Fruit fly (Drosophila melanogaster): ENCODE results near the gene mip130.

The mip130 gene

DNA sequence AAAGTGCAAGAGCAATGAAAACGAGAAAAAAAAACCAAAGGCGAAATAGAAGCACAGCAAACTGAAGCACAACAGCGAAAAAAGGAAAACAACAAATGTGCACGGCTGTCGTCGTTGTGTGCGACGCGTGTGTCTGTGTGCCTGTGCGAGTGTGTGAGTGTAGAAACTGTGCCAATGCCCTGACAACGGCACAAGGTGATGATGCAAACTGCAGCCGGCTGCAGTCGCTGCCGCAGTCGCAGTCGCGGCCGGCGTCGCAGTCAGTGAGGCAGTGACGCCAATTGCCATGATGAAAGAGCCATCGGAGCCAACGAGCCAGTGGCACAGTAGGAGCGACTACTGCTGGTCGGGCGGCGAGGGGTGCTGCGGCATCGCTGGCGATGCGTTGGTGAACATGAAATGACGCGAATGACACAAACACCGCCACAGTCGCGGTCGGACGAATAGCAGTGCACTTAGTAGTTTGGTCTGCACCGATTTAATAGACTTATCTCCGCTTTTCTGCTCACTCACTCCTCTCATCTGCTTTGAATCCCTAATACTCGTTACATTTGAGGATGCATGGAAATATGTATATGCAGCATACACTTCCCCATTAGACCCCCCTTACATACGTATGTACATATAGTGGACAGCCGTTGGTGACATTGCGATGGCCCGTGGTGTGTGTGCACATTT is 60.7 kb downstream of the mip130 start:
- TF ChIP-seq Mio (GFP tag; optimal IDR thresholded peaks at IDR 0.05) (no peak), HLH106 (tag; optimal IDR thresholded peaks at IDR 0.05) (no peak)
